Worm (Caenorhabditis elegans): ENCODE measurements around the gene Y38E10A.17.

Gene Y38E10A.17

DNA sequence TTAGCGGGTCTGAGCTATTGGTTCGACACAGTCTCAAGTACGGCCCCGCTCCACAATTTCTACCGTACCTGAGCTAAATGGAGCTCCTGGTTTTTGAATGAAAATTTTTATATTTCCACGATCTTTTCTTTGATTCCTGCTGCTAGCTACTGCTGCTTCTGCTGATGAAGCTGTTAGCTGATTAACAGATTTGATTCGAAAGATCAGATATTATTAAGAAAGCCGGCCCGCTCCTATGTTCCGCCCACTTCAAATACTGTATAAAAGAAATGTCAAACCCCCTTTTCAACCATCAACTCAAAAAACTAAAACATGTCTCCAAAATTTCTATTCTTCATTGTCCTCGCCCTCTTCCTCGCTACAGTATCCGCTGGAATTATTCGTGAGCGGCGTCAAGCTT lies 17.0 kb downstream of the Y38E10A.17 start, which contains the start of gene nspe-3:
Gene nspe-3 (plus strand): TSS at position 301 of the 400 bp plus-strand sequence.
- no peak for TF ChIP-seq jun-1 (tag; optimal IDR thresholded peaks at IDR 0.05)
- no peak for TF ChIP-seq unc-39 (tag; optimal IDR thresholded peaks at IDR 0.05)
- TF ChIP-seq daf-12 (tag; optimal IDR thresholded peaks at IDR 0.05) = no peak
- TF ChIP-seq ceh-28 (tag; optimal IDR thresholded peaks at IDR 0.05) = no peak
- no peak for TF ChIP-seq nhr-67 (tag; optimal IDR thresholded peaks at IDR 0.05)

- TF ChIP-seq nhr-67 (tag; optimal IDR thresholded peaks at IDR 0.05) (no peak), nfya-1 (tag; optimal IDR thresholded peaks at IDR 0.05; ENCODE audit: insufficient read depth) (no peak), nhr-237 (tag; optimal IDR thresholded peaks at IDR 0.05) (no peak), elt-3 (tag; optimal IDR thresholded peaks at IDR 0.05) (no peak), elt-1 (tag; optimal IDR thresholded peaks at IDR 0.05) (no peak), elt-2 (tag; optimal IDR thresholded peaks at IDR 0.05) (no peak), sea-2 (GFP tag; optimal IDR thresholded peaks at IDR 0.05) (no peak), nhr-77 (tag; optimal IDR thresholded peaks at IDR 0.05) (no peak), nhr-11 (tag; optimal IDR thresholded peaks at IDR 0.05) (no peak), lin-15B (tag; optimal IDR thresholded peaks at IDR 0.05) (no peak)
Observed at ce11 chrII:12616081-12616480, 18.5 kb downstream of the Y38E10A.17 start, which contains the start of gene nspe-6. nspe-6 (minus strand) TSS chrII:12616181.

DNA sequence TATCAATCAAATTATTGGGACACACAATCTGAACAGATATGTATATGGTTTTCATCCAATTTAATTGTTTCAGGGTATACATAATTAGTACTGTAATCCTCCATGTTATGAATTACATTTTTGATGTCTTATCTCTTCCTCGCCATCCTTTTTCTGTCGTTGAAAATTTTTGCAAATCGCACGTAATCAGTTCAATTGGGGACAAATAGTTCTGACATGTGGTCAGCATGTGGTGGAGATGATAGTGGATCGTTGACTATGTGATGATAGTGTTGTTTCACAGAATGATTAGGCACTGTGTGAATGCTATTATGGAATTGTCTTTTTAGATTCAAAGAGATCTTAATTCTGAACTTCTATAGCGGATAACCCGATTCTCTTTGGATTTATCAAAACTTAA lies 19.2 kb downstream of the Y38E10A.17 start:
- TF ChIP-seq nhr-23 (tag; optimal IDR thresholded peaks at IDR 0.05) (peak; percentile 42), snpc-4 (tag; optimal IDR thresholded peaks at IDR 0.05) (no peak), ceh-82 (tag; optimal IDR thresholded peaks at IDR 0.05) (no peak), nfya-1 (tag; optimal IDR thresholded peaks at IDR 0.05; ENCODE audit: insufficient read depth) (no peak), lin-39 (tag; optimal IDR thresholded peaks at IDR 0.05) (no peak), ztf-11 (tag; optimal IDR thresholded peaks at IDR 0.05) (no peak), nhr-43 (tag; optimal IDR thresholded peaks at IDR 0.05; ENCODE audit: poor library complexity, severe bottlenecking) (peak; percentile 91)

ce11 chrII:12612218-12612617 lies 22.4 kb downstream of the Y38E10A.17 start, which contains the start of gene nspe-4:
nspe-4 (plus strand) TSS chrII:12612518.
- TF ChIP-seq ztf-11 (tag; optimal IDR thresholded peaks at IDR 0.05) (no peak), nhr-43 (tag; optimal IDR thresholded peaks at IDR 0.05; ENCODE audit: poor library complexity, severe bottlenecking) (no peak), pqm-1 (tag; optimal IDR thresholded peaks at IDR 0.05) (no peak)

DNA sequence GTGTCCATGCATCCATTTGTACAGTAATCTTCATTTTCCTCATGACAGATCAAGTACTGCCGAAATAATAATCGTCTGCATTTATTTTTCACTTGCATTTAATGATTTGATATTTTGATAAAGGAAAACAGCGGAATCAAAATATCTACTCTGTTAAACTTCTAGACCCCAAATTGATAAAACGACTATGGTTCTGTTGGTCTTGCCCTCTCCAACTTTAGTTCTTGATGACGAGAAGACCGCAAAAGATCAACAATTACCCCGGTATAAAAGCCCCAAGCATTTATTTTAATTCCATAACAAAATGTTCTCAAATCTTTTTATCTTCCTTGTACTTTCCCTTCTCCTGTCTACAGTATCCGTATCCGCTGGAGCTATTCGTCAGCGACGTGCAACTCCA lies 25.9 kb downstream of the Y38E10A.17 start, which contains the start of gene Y38E10A.9:
Gene Y38E10A.9 (plus strand): TSS at position 301 of the 400 bp plus-strand sequence.
- TF ChIP-seq elt-3 (tag; optimal IDR thresholded peaks at IDR 0.05) = no peak
- TF ChIP-seq tbx-2 (tag; optimal IDR thresholded peaks at IDR 0.05) = no peak
- no peak for TF ChIP-seq lsy-12 (tag; optimal IDR thresholded peaks at IDR 0.05)
- no peak for TF ChIP-seq fkh-10 (GFP tag; optimal IDR thresholded peaks at IDR 0.05)
- TF ChIP-seq ztf-4 (tag; optimal IDR thresholded peaks at IDR 0.05) = no peak
- TF ChIP-seq jun-1 (tag; optimal IDR thresholded peaks at IDR 0.05) = no peak
- no peak for TF ChIP-seq ceh-16 (tag; optimal IDR thresholded peaks at IDR 0.05)
- TF ChIP-seq ceh-82 (tag; optimal IDR thresholded peaks at IDR 0.05) = no peak
- TF ChIP-seq nhr-28 (tag; optimal IDR thresholded peaks at IDR 0.05) = no peak
- no peak for TF ChIP-seq ZK546.5 (tag; optimal IDR thresholded peaks at IDR 0.05)
- no peak for TF ChIP-seq egl-27 (tag; optimal IDR thresholded peaks at IDR 0.05)
- TF ChIP-seq fos-1 (tag; optimal IDR thresholded peaks at IDR 0.05) = no peak

DNA sequence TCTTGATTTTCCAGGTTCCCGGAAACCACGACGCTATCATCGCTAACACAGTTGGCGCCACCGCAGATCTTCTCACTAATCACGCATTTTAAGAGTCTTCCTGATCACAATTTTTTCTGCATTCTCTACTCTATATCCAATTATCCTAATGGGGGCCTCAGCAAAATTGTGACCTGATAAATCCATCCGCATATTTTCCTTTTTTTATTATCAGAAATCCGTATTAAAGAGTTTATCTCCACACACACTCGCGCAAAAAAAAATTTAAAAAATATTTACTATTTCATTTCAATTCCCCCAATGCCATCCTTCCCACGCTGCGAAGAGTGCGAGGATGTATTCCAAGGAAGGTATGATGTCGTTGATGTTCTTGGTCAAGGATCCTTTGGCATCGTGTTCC lies 27.7 kb downstream of the Y38E10A.17 start, which contains the start of gene Y38E10A.8:
Gene Y38E10A.8 (plus strand): TSS at position 301 of the 400 bp plus-strand sequence.
- TF ChIP-seq nhr-25 (tag; optimal IDR thresholded peaks at IDR 0.05) (no peak), mml-1 (tag; optimal IDR thresholded peaks at IDR 0.05) (no peak), unc-39 (tag; optimal IDR thresholded peaks at IDR 0.05) (no peak), fkh-10 (GFP tag; optimal IDR thresholded peaks at IDR 0.05) (no peak), R02D3.7 (tag; optimal IDR thresholded peaks at IDR 0.05) (no peak), skn-1 (tag; optimal IDR thresholded peaks at IDR 0.05) (no peak), eor-1 (tag; optimal IDR thresholded peaks at IDR 0.05) (no peak), ceh-28 (tag; optimal IDR thresholded peaks at IDR 0.05) (no peak), elt-1 (tag; optimal IDR thresholded peaks at IDR 0.05) (no peak), unc-62 (GFP tag; optimal IDR thresholded peaks at IDR 0.05) (no peak), ZK546.5 (tag; optimal IDR thresholded peaks at IDR 0.05) (no peak)

All from whole organism, L3 larva.